Worm (Caenorhabditis elegans) whole organism, L1 larva: ENCODE measurements around the gene pals-16.
"Not testable (repeated sequence)": the region's sequence is repeated elsewhere in the genome, so short reads cannot be mapped to it uniquely, and the experiment has no call there.

Source experiments
- aly-2 ChIP-seq: fragments of 150-350 bp; optimal IDR thresholded peaks from 2 replicates; lab custom pipeline; 2014; ENCODE audit warnings: missing biosample characterization, missing genetic modification characterization
- ama-1 ChIP-seq: fragments of 150-350 bp; optimal IDR thresholded peaks from 2 replicates; lab custom pipeline; 2014
- elt-2 ChIP-seq: sonication (generic microtip); optimal IDR thresholded peaks from 2 replicates; lab custom pipeline; 2016; ENCODE audit warnings: missing genetic modification characterization, mild to moderate bottlenecking, inconsistent platforms, missing compliant biosample characterization, missing genetic modification reagents
- fkh-10 ChIP-seq: sonication (generic microtip); optimal IDR thresholded peaks from 2 replicates; lab custom pipeline; 2017; ENCODE audit warnings: missing biosample characterization, missing genetic modification reagents, missing genetic modification characterization
- lin-14 ChIP-seq: fragments of 200-800 bp; sonication (Bioruptor generic); optimal IDR thresholded peaks from 2 replicates; lab custom pipeline; 2018; ENCODE audit warnings: mild to moderate bottlenecking, missing genetic modification characterization, moderate library complexity, missing compliant biosample characterization
- nhr-20 ChIP-seq: sonication (generic microtip); optimal IDR thresholded peaks from 2 replicates; lab custom pipeline; 2016; ENCODE audit warnings: mild to moderate bottlenecking, missing genetic modification characterization, missing compliant biosample characterization
- nhr-76 ChIP-seq: sonication (generic microtip); optimal IDR thresholded peaks from 2 replicates; lab custom pipeline; 2017; ENCODE audit warnings: missing biosample characterization, missing genetic modification characterization
- pag-3 ChIP-seq: sonication (generic microtip); optimal IDR thresholded peaks from 2 replicates; lab custom pipeline; 2017; ENCODE audit warnings: missing genetic modification characterization, mild to moderate bottlenecking, missing compliant biosample characterization, antibody characterized with exemption, borderline replicate concordance; ENCODE audit not compliant: insufficient read depth
- unc-130 ChIP-seq: fragments of 150-350 bp; optimal IDR thresholded peaks from 2 replicates; lab custom pipeline; 2017; ENCODE audit warnings: missing biosample characterization, missing genetic modification characterization, inconsistent platforms

- TF ChIP-seq elt-2; lin-14 (GFP tag; lab: Kevin White, UChicago); ama-1 (lab: Kevin White, UChicago); nhr-20; nhr-76 (tag; lab: Kevin White, UChicago); unc-130 (tag; lab: Kevin White, UChicago); aly-2 (tag; lab: Kevin White, UChicago); fkh-10; pag-3 (tag; lab: Kevin White, UChicago): not testable (repeated sequence)
Measured at ce11 chrIII:1357973-1358372, 41.8 kb upstream of the pals-16 start, which contains the start of gene Y82E9BR.8.
